Fruit fly (Drosophila melanogaster) whole organism, embryonic: Measurements from ENCODE around the gene CG16734.

Experiments
- Abd-B ChIP-seq: fragments of 200-800 bp; sonication (Bioruptor generic); optimal IDR thresholded peaks from 2 replicates; lab custom pipeline; 2018; ENCODE audit warnings: missing biosample characterization, mild to moderate bottlenecking, missing genetic modification characterization, moderate library complexity
- Asciz ChIP-seq: fragments of 200-800 bp; sonication (Bioruptor generic); optimal IDR thresholded peaks from 2 replicates; lab custom pipeline; 2017; ENCODE audit warnings: missing biosample characterization, mild to moderate bottlenecking, missing genetic modification characterization, missing genetic modification reagents
- CG13424 ChIP-seq: fragments of 200-800 bp; sonication (Bioruptor generic); optimal IDR thresholded peaks from 2 replicates; lab custom pipeline; 2019; ENCODE audit warnings: missing biosample characterization, mild to moderate bottlenecking, missing genetic modification characterization, moderate library complexity
- CG9727 ChIP-seq: fragments of 200-800 bp; sonication (Bioruptor generic); optimal IDR thresholded peaks from 3 replicates; lab custom pipeline; 2017; ENCODE audit warnings: missing biosample characterization, mild to moderate bottlenecking, missing genetic modification characterization
- Camta ChIP-seq: fragments of 200-800 bp; sonication (Bioruptor generic); optimal IDR thresholded peaks from 2 replicates; lab custom pipeline; 2016; ENCODE audit warnings: missing biosample characterization, missing genetic modification characterization
- Hmx ChIP-seq: fragments of 200-800 bp; sonication (Bioruptor generic); optimal IDR thresholded peaks from 2 replicates; lab custom pipeline; 2016; ENCODE audit warnings: missing biosample characterization, missing genetic modification characterization
- NK7.1 ChIP-seq: fragments of 200-800 bp; sonication (Bioruptor generic); optimal IDR thresholded peaks from 3 replicates; lab custom pipeline; 2016; ENCODE audit warnings: missing biosample characterization, missing genetic modification characterization
- Optix ChIP-seq: fragments of 200-800 bp; sonication (Bioruptor generic); IDR thresholded peaks from 3 replicates; pipeline ENCODE4 v1.3.6; 2022; ENCODE audit warnings: missing biosample characterization, missing genetic modification characterization
- Spps ChIP-seq: fragments of 200-800 bp; sonication (Bioruptor generic); optimal IDR thresholded peaks from 2 replicates; lab custom pipeline; 2018; ENCODE audit warnings: missing biosample characterization, mild to moderate bottlenecking, missing genetic modification characterization
- br ChIP-seq: fragments of >200 bp; optimal IDR thresholded peaks from 2 replicates; lab custom pipeline; 2017
- dm ChIP-seq: fragments of 200-800 bp; sonication (Bioruptor generic); optimal IDR thresholded peaks from 3 replicates; lab custom pipeline; 2016; ENCODE audit warnings: missing biosample characterization, missing genetic modification characterization
- fd102C ChIP-seq: fragments of 200-800 bp; sonication (Bioruptor generic); optimal IDR thresholded peaks from 2 replicates; lab custom pipeline; 2018; ENCODE audit warnings: missing biosample characterization, mild to moderate bottlenecking, missing genetic modification characterization, moderate library complexity

- TF ChIP-seq Abd-B (GFP tag; lab: Kevin White, UChicago) (no peak), Optix (GFP tag; lab: Robert Waterston, UW) (no peak), br (no peak), CG13424 (tag; lab: Kevin White, UChicago) (peak; percentile 16), dm (GFP tag; lab: Kevin White, UChicago) (no peak), Asciz (GFP tag; lab: Kevin White, UChicago) (no peak), Camta (no peak), Hmx (GFP tag; lab: Kevin White, UChicago) (no peak), CG9727 (no peak), fd102C (no peak), Spps (no peak), NK7.1 (GFP tag; lab: Kevin White, UChicago) (no peak)
Observed at dm6 chr3R:9250868-9251267, 4.0 kb upstream of the CG16734 start.
